Fruit fly (Drosophila melanogaster) Kc167 (cell line): ENCODE measurements around the gene CG14570.

Experiments
- Myc ChIP-seq: fragments of >200 bp; optimal IDR thresholded peaks from 2 replicates; lab custom pipeline; 2017; ENCODE audit warnings: missing external identifiers
- Sin3A ChIP-seq: fragments of >200 bp; optimal IDR thresholded peaks from 2 replicates; lab custom pipeline; 2018; ENCODE audit warnings: missing external identifiers
- ttk ChIP-seq: sonication (Bioruptor generic); optimal IDR thresholded peaks from 2 replicates; lab custom pipeline; 2017; ENCODE audit warnings: missing external identifiers

dm6 chr3L:21738175-21739016 is 8.1 kb upstream of the CG14570 start, which contains the start of gene CG14567:
- TF ChIP-seq ttk (lab: Kevin White, UChicago) (no peak), Myc (lab: Kevin White, UChicago) (no peak), Sin3A (lab: Kevin White, UChicago) (no peak)
